Worm (Caenorhabditis elegans) whole organism, mixed stage, embryonic: ENCODE results near the gene ZK512.2.

Experiments used
- ces-1 ChIP-seq: fragments of 150-350 bp; optimal IDR thresholded peaks from 2 replicates; lab custom pipeline; 2014; ENCODE audit warnings: missing biosample characterization, missing genetic modification reagents, missing genetic modification characterization
- nhr-28 ChIP-seq: fragments of 150-350 bp; optimal IDR thresholded peaks from 2 replicates; lab custom pipeline; 2014; ENCODE audit warnings: missing biosample characterization, missing genetic modification characterization

DNA sequence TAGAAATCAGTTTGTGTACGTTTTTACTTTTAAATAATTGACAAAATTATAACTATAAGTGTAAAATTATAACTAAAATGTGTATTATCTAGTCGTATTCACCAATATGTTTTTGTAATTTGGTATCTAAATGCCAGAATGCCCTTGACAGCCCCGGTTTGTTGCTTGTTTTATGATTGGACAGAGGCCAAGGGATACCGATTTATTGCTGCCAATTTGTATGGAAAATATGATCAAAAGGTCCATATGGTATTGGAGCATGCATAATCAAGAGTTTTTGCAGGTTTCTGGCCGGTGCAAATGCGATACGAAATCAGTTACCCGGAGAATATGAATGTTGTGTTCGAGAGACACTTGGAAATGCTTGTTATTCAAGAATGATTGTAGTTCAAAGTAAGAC is 28.8 kb downstream of the ZK512.2 start:
- no peak for TF ChIP-seq ces-1 (GFP tag; lab: Kevin White, UChicago)
- TF ChIP-seq nhr-28: no peak
